Fruit fly (Drosophila melanogaster) whole organism, embryonic: ENCODE data around the gene CG7974.

Experiments
- Awh ChIP-seq: fragments of 200-800 bp; sonication (Bioruptor generic); IDR thresholded peaks from 2 replicates; pipeline ENCODE4, ENCODE4 v1.3.6; 2022; ENCODE audit warnings: missing biosample characterization, missing genetic modification characterization
- CG10274 ChIP-seq: fragments of 200-800 bp; sonication (Bioruptor generic); optimal IDR thresholded peaks from 3 replicates; lab custom pipeline; 2017; ENCODE audit warnings: missing biosample characterization, mild to moderate bottlenecking, missing genetic modification characterization
- CG10565 ChIP-seq: fragments of 200-800 bp; sonication (Bioruptor generic); optimal IDR thresholded peaks from 3 replicates; lab custom pipeline; 2016; ENCODE audit warnings: missing biosample characterization, mild to moderate bottlenecking, missing genetic modification characterization
- CG10959 ChIP-seq: fragments of 200-800 bp; sonication (Bioruptor generic); IDR thresholded peaks from 2 replicates; pipeline ENCODE4 v1.3.6; 2022; ENCODE audit warnings: missing biosample characterization, missing genetic modification characterization
- CG12236 ChIP-seq: fragments of 200-800 bp; sonication (Bioruptor generic); optimal IDR thresholded peaks from 2 replicates; lab custom pipeline; 2016; ENCODE audit warnings: missing biosample characterization, missing genetic modification characterization
- CG12769 ChIP-seq: fragments of 200-800 bp; sonication (Bioruptor generic); optimal IDR thresholded peaks from 2 replicates; lab custom pipeline; 2019; ENCODE audit warnings: missing biosample characterization, mild to moderate bottlenecking, missing genetic modification characterization, moderate library complexity
- CG13624 ChIP-seq: fragments of 200-800 bp; sonication (Bioruptor generic); optimal IDR thresholded peaks from 2 replicates; lab custom pipeline; 2016; ENCODE audit warnings: missing biosample characterization, missing genetic modification characterization
- CG13775 ChIP-seq: fragments of 200-800 bp; sonication (Bioruptor generic); optimal IDR thresholded peaks from 3 replicates; lab custom pipeline; 2017; ENCODE audit warnings: missing biosample characterization, mild to moderate bottlenecking, missing genetic modification characterization
- CG15073 ChIP-seq: fragments of 200-800 bp; sonication (Bioruptor generic); optimal IDR thresholded peaks from 2 replicates; lab custom pipeline; 2016; ENCODE audit warnings: missing biosample characterization, missing genetic modification characterization
- CG1647 ChIP-seq: fragments of 200-800 bp; sonication (Bioruptor generic); optimal IDR thresholded peaks from 3 replicates; lab custom pipeline; 2016; ENCODE audit warnings: missing biosample characterization, missing genetic modification characterization
- CG3163 ChIP-seq: fragments of 200-800 bp; sonication (Bioruptor generic); optimal IDR thresholded peaks from 3 replicates; lab custom pipeline; 2016; ENCODE audit warnings: missing biosample characterization, missing genetic modification characterization
- CG3407 ChIP-seq: fragments of 200-800 bp; sonication (Bioruptor generic); optimal IDR thresholded peaks from 2 replicates; lab custom pipeline; 2018; ENCODE audit warnings: missing biosample characterization, mild to moderate bottlenecking, missing genetic modification characterization
- CG34224 ChIP-seq: fragments of 200-800 bp; sonication (Bioruptor generic); IDR thresholded peaks from 3 replicates; pipeline ENCODE4 v1.3.6; 2022; ENCODE audit warnings: missing biosample characterization, missing genetic modification characterization; ENCODE audit not compliant: partially characterized antibody
- CG3838 ChIP-seq: fragments of 200-800 bp; sonication (Bioruptor generic); optimal IDR thresholded peaks from 3 replicates; lab custom pipeline; 2016; ENCODE audit warnings: missing biosample characterization, missing genetic modification characterization
- CG4820 ChIP-seq: fragments of 200-800 bp; sonication (Bioruptor generic); optimal IDR thresholded peaks from 3 replicates; lab custom pipeline; 2016; ENCODE audit warnings: missing biosample characterization, missing genetic modification characterization
- CG6813 ChIP-seq: fragments of 200-800 bp; sonication (Bioruptor generic); optimal IDR thresholded peaks from 2 replicates; lab custom pipeline; 2017; ENCODE audit warnings: missing biosample characterization, missing genetic modification characterization, mild to moderate bottlenecking, moderate library complexity, missing genetic modification reagents
- CG7745 ChIP-seq: fragments of 200-800 bp; sonication (Bioruptor generic); optimal IDR thresholded peaks from 2 replicates; lab custom pipeline; 2018; ENCODE audit warnings: missing biosample characterization, mild to moderate bottlenecking, missing genetic modification characterization, moderate library complexity
- CG7987 ChIP-seq: fragments of 200-800 bp; sonication (Bioruptor generic); optimal IDR thresholded peaks from 2 replicates; lab custom pipeline; 2018; ENCODE audit warnings: missing biosample characterization, mild to moderate bottlenecking, missing genetic modification characterization, moderate library complexity
- CG8944 ChIP-seq: fragments of 200-800 bp; sonication (Bioruptor generic); optimal IDR thresholded peaks from 3 replicates; lab custom pipeline; 2016; ENCODE audit warnings: missing biosample characterization, missing genetic modification characterization
- CG9609 ChIP-seq: fragments of 200-800 bp; sonication (Bioruptor generic); optimal IDR thresholded peaks from 3 replicates; lab custom pipeline; 2016; ENCODE audit warnings: missing biosample characterization, missing genetic modification characterization
- CkIIα-i1 ChIP-seq: fragments of 200-800 bp; sonication (Bioruptor generic); IDR thresholded peaks from 2 replicates; pipeline ENCODE4 v1.3.6; 2022; ENCODE audit warnings: missing biosample characterization, missing genetic modification characterization
- CoRest ChIP-seq: fragments of 200-800 bp; sonication (Bioruptor generic); optimal IDR thresholded peaks from 3 replicates; lab custom pipeline; 2018; ENCODE audit warnings: missing biosample characterization, mild to moderate bottlenecking, missing genetic modification characterization, moderate library complexity
- CrebB ChIP-seq: fragments of 200-800 bp; sonication (Bioruptor generic); optimal IDR thresholded peaks from 3 replicates; lab custom pipeline; 2018; ENCODE audit warnings: missing biosample characterization, mild to moderate bottlenecking, missing genetic modification characterization
- Dll ChIP-seq: fragments of 200-800 bp; sonication (Bioruptor generic); IDR thresholded peaks from 4 replicates; pipeline ENCODE4 v1.3.6; 2022; ENCODE audit warnings: missing biosample characterization, missing genetic modification characterization; ENCODE audit not compliant: partially characterized antibody
- GATAe ChIP-seq: fragments of 200-800 bp; sonication (Bioruptor generic); conservative IDR thresholded peaks from 2 replicates; pipeline ENCODE4 v1.3.6; 2022; ENCODE audit warnings: missing biosample characterization, missing genetic modification characterization
- Gsc ChIP-seq: fragments of 200-800 bp; sonication (Bioruptor generic); IDR thresholded peaks from 2 replicates; pipeline ENCODE4 v1.3.6; 2022; ENCODE audit warnings: missing biosample characterization, missing genetic modification characterization
- HHEX ChIP-seq: fragments of 200-800 bp; sonication (Bioruptor generic); optimal IDR thresholded peaks from 3 replicates; lab custom pipeline; 2017; ENCODE audit warnings: missing biosample characterization, mild to moderate bottlenecking, missing genetic modification characterization, missing genetic modification reagents
- Med ChIP-seq: fragments of 200-800 bp; sonication (Bioruptor generic); peaks from one replicate; lab custom pipeline; 2016; ENCODE audit warnings: missing biosample characterization, missing genetic modification characterization, mild to moderate bottlenecking, inconsistent platforms, moderate library complexity
- Nf-YA ChIP-seq: fragments of 200-800 bp; sonication (Bioruptor generic); IDR thresholded peaks from 2 replicates; pipeline ENCODE4 v1.3.6; 2022; ENCODE audit warnings: missing biosample characterization, missing genetic modification characterization
- Nf-YB ChIP-seq: fragments of 200-800 bp; sonication (Bioruptor generic); optimal IDR thresholded peaks from 3 replicates; lab custom pipeline; 2019; ENCODE audit warnings: missing biosample characterization, mild to moderate bottlenecking, missing genetic modification characterization, moderate library complexity
- Sox102F ChIP-seq: fragments of 200-800 bp; sonication (Bioruptor generic); optimal IDR thresholded peaks from 2 replicates; lab custom pipeline; 2018; ENCODE audit warnings: missing biosample characterization, mild to moderate bottlenecking, missing genetic modification characterization, moderate library complexity
- Sry-β ChIP-seq: fragments of 200-800 bp; sonication (Bioruptor generic); optimal IDR thresholded peaks from 2 replicates; lab custom pipeline; 2018; ENCODE audit warnings: missing biosample characterization, mild to moderate bottlenecking, missing genetic modification characterization, moderate library complexity
- ase ChIP-seq: fragments of 200-800 bp; sonication (Bioruptor generic); IDR thresholded peaks from 3 replicates; pipeline ENCODE4 v1.3.6; 2022; ENCODE audit warnings: missing biosample characterization, missing genetic modification characterization
- bab2 ChIP-seq: fragments of 200-800 bp; sonication (Bioruptor generic); optimal IDR thresholded peaks from 2 replicates; lab custom pipeline; 2016; ENCODE audit warnings: missing biosample characterization, missing genetic modification characterization
- bowl ChIP-seq: fragments of 200-800 bp; sonication (Bioruptor generic); IDR thresholded peaks from 2 replicates; pipeline ENCODE4 v1.3.6; 2022; ENCODE audit warnings: missing biosample characterization, missing genetic modification characterization
- crp ChIP-seq, 2 experiments: fragments of 200-800 bp; sonication (Bioruptor generic); optimal IDR thresholded peaks; 2 replicates in 1 of 2; 3 replicates in 1 of 2; lab custom pipeline; 2017; ENCODE audit warnings: missing biosample characterization in 2 of 2, missing genetic modification characterization in 2 of 2, mild to moderate bottlenecking in 1 of 2, moderate library complexity in 1 of 2
- cwo ChIP-seq: fragments of 200-800 bp; sonication (Bioruptor generic); optimal IDR thresholded peaks from 3 replicates; lab custom pipeline; 2017; ENCODE audit warnings: missing biosample characterization, missing genetic modification characterization, mild to moderate bottlenecking, moderate library complexity, missing genetic modification reagents
- dimm ChIP-seq: fragments of 200-800 bp; sonication (Bioruptor generic); IDR thresholded peaks from 2 replicates; pipeline ENCODE4 v1.3.6; 2022; ENCODE audit warnings: missing biosample characterization, missing genetic modification characterization
- esg ChIP-seq: fragments of 200-800 bp; sonication (Bioruptor generic); conservative IDR thresholded peaks from 2 replicates; pipeline ENCODE4 v1.3.6; 2022; ENCODE audit warnings: missing biosample characterization, missing genetic modification characterization
- fd96Cb ChIP-seq: fragments of 200-800 bp; sonication (Bioruptor generic); optimal IDR thresholded peaks from 2 replicates; lab custom pipeline; 2018; ENCODE audit warnings: missing biosample characterization, mild to moderate bottlenecking, missing genetic modification characterization, moderate library complexity
- gro ChIP-seq: fragments of 200-800 bp; sonication (Bioruptor generic); optimal IDR thresholded peaks from 2 replicates; lab custom pipeline; 2016; ENCODE audit warnings: missing biosample characterization, missing genetic modification characterization
- her ChIP-seq: fragments of 200-800 bp; sonication (Bioruptor generic); optimal IDR thresholded peaks from 2 replicates; lab custom pipeline; 2016; ENCODE audit warnings: missing biosample characterization, missing genetic modification characterization
- jumu ChIP-seq: fragments of 200-800 bp; sonication (Bioruptor generic); optimal IDR thresholded peaks from 3 replicates; lab custom pipeline; 2016; ENCODE audit warnings: missing biosample characterization, missing genetic modification characterization
- ken ChIP-seq: fragments of 200-800 bp; sonication (Bioruptor generic); IDR thresholded peaks from 3 replicates; pipeline ENCODE4 v1.3.6; 2022; ENCODE audit warnings: missing biosample characterization, missing genetic modification characterization
- lilli ChIP-seq: fragments of 200-800 bp; sonication (Bioruptor generic); optimal IDR thresholded peaks from 3 replicates; lab custom pipeline; 2016; ENCODE audit warnings: missing biosample characterization, missing genetic modification characterization
- mirr ChIP-seq: fragments of 200-800 bp; sonication (Bioruptor generic); optimal IDR thresholded peaks from 3 replicates; lab custom pipeline; 2018; ENCODE audit warnings: missing biosample characterization, mild to moderate bottlenecking, missing genetic modification characterization
- onecut ChIP-seq: fragments of 200-800 bp; sonication (Bioruptor generic); IDR thresholded peaks from 2 replicates; pipeline ENCODE4 v1.3.6; 2022; ENCODE audit warnings: missing biosample characterization, missing genetic modification characterization
- unpg ChIP-seq: fragments of 200-800 bp; sonication (Bioruptor generic); optimal IDR thresholded peaks from 3 replicates; lab custom pipeline; 2018; ENCODE audit warnings: missing biosample characterization, mild to moderate bottlenecking, missing genetic modification characterization, moderate library complexity
- wek ChIP-seq: fragments of 200-800 bp; sonication (Bioruptor generic); optimal IDR thresholded peaks from 3 replicates; lab custom pipeline; 2018; ENCODE audit warnings: missing biosample characterization, mild to moderate bottlenecking, missing genetic modification characterization, moderate library complexity

CG7974 gene

dm6 chr3L:1639185-1639812, 25.6 kb upstream of the CG7974 start, which contains the start of the genes Mettl2 and Bgb (continued):
- no peak for TF ChIP-seq CG3838 (GFP tag; lab: Kevin White, UChicago)
- peak; percentile 71 for TF ChIP-seq unpg (GFP tag; lab: Kevin White, UChicago)
- TF ChIP-seq CG13624 (GFP tag; lab: Kevin White, UChicago), result peak; percentile 78
- peak; percentile 90 for TF ChIP-seq lilli (GFP tag; lab: Kevin White, UChicago)
- TF ChIP-seq CG9609, result peak; percentile 81
- peak; percentile 75 for TF ChIP-seq CG1647 (GFP tag; lab: Kevin White, UChicago)
- peak; percentile 27 for TF ChIP-seq mirr
- TF ChIP-seq GATAe (GFP tag; lab: Robert Waterston, UW), result peak; percentile 70
- TF ChIP-seq cwo (GFP tag; lab: Kevin White, UChicago), result peak; percentile 53
- TF ChIP-seq onecut, result peak; percentile 30; the same call in 1 of the 2 replicates
- no peak for TF ChIP-seq CrebB (tag; lab: Kevin White, UChicago)
- TF ChIP-seq Awh (GFP tag; lab: Robert Waterston, UW), result peak; percentile 25; the same call in 1 of the 2 replicates
- TF ChIP-seq CG7745, result no peak
- peak; percentile 85 for TF ChIP-seq Dll (GFP tag; lab: Robert Waterston, UW)
- no peak for TF ChIP-seq CkIIα-i1 (GFP tag; lab: Robert Waterston, UW)
- peak; percentile 78 for TF ChIP-seq esg (GFP tag; lab: Robert Waterston, UW)
- TF ChIP-seq gro (GFP tag; lab: Kevin White, UChicago), result peak; percentile 81
- TF ChIP-seq CG15073 (GFP tag; lab: Kevin White, UChicago), result no peak
- TF ChIP-seq fd96Cb (tag; lab: Kevin White, UChicago), result peak; percentile 78
- TF ChIP-seq wek, result no peak
- TF ChIP-seq CG7987 (GFP tag; lab: Kevin White, UChicago), result no peak
- TF ChIP-seq her (GFP tag; lab: Kevin White, UChicago), result peak; percentile 46
- peak; percentile 49 for TF ChIP-seq CG3163 (GFP tag; lab: Kevin White, UChicago)
- peak; percentile 20 for TF ChIP-seq CG12236 (GFP tag; lab: Kevin White, UChicago)
- TF ChIP-seq HHEX (GFP tag; lab: Kevin White, UChicago), result peak; percentile 32
- TF ChIP-seq CG13775, result peak; percentile 80
- peak; percentile 84 for TF ChIP-seq jumu
- peak; percentile 30 for TF ChIP-seq Sry-β (GFP tag; lab: Kevin White, UChicago)
- peak; percentile 83 for TF ChIP-seq CoRest (tag; lab: Kevin White, UChicago)
- TF ChIP-seq Sox102F (GFP tag; lab: Kevin White, UChicago), result peak; percentile 60
- TF ChIP-seq Gsc (GFP tag; lab: Robert Waterston, UW), result peak; percentile 64
- TF ChIP-seq crp (GFP tag; optimal IDR thresholded peaks at IDR 0.05; lab: Kevin White, UChicago), result peak in 1 of 2 experiments; percentile 42
- TF ChIP-seq ase, result peak; percentile 82; the same call in 2 of the 3 replicates
- peak; percentile 67 for TF ChIP-seq CG10959 (GFP tag; lab: Robert Waterston, UW)
- no peak for TF ChIP-seq Nf-YA (GFP tag; lab: Robert Waterston, UW)
- TF ChIP-seq ken (GFP tag; lab: Robert Waterston, UW), result peak; percentile 76
- TF ChIP-seq CG12769 (tag; lab: Kevin White, UChicago), result no peak
- TF ChIP-seq CG4820, result peak; percentile 80
- peak; percentile 73 for TF ChIP-seq CG8944 (GFP tag; lab: Kevin White, UChicago)
- TF ChIP-seq bab2 (GFP tag; lab: Kevin White, UChicago), result peak; percentile 79
- TF ChIP-seq CG6813, result no peak
- TF ChIP-seq bowl (GFP tag; lab: Robert Waterston, UW), result no peak
- peak; percentile 1 for TF ChIP-seq CG10565 (GFP tag; lab: Kevin White, UChicago)
- peak; percentile 26 for TF ChIP-seq CG10274
- peak; percentile 18 for TF ChIP-seq CG3407 (GFP tag; lab: Kevin White, UChicago)
- TF ChIP-seq CG34224 (GFP tag; lab: Robert Waterston, UW), result peak; percentile 70
- TF ChIP-seq Med (GFP tag; lab: Kevin White, UChicago), result peak; percentile 94
- no peak for TF ChIP-seq dimm (GFP tag; lab: Robert Waterston, UW)
- TF ChIP-seq Nf-YB (GFP tag; lab: Kevin White, UChicago), result peak; percentile 15
